Worm (Caenorhabditis elegans) whole organism, young adult: Measurements from ENCODE around the gene dyf-19.

Experiments
- B0019.2 ChIP-seq: fragments of 200-800 bp; sonication (Bioruptor generic); conservative IDR thresholded peaks from 2 replicates; pipeline ENCODE4 v1.3.6; 2022; ENCODE audit warnings: missing genetic modification reagents, missing genetic modification characterization, missing compliant biosample characterization
- C06A6.2 ChIP-seq: fragments of 200-800 bp; sonication (Bioruptor generic); conservative IDR thresholded peaks from 2 replicates; pipeline ENCODE4 v1.3.6; 2022; ENCODE audit warnings: missing genetic modification characterization, missing compliant biosample characterization
- D2030.7 ChIP-seq: fragments of 200-800 bp; sonication (Bioruptor generic); IDR thresholded peaks from 2 replicates; pipeline ENCODE4 v1.3.6; 2022; ENCODE audit warnings: missing genetic modification reagents, missing genetic modification characterization, missing compliant biosample characterization
- F10E7.11 ChIP-seq: sonication (generic microtip); optimal IDR thresholded peaks from 2 replicates; lab custom pipeline; 2017; ENCODE audit warnings: mild to moderate bottlenecking, missing genetic modification characterization, moderate library complexity, missing compliant biosample characterization
- F37B4.10 ChIP-seq: fragments of 200-800 bp; sonication (Bioruptor generic); IDR thresholded peaks from 2 replicates; pipeline ENCODE4 v1.3.6; 2022; ENCODE audit warnings: missing genetic modification characterization, missing compliant biosample characterization
- F49E8.2 ChIP-seq: sonication (generic microtip); optimal IDR thresholded peaks from 3 replicates; lab custom pipeline; 2017; ENCODE audit warnings: missing genetic modification characterization, mild to moderate bottlenecking, missing compliant biosample characterization, antibody characterized with exemption, moderate library complexity; ENCODE audit not compliant: insufficient read depth
- F52B5.7 ChIP-seq: sonication (generic microtip); optimal IDR thresholded peaks from 2 replicates; lab custom pipeline; 2016; ENCODE audit warnings: mild to moderate bottlenecking, missing genetic modification characterization, missing compliant biosample characterization
- F57A8.1 ChIP-seq: fragments of 200-800 bp; sonication (Bioruptor generic); optimal IDR thresholded peaks from 2 replicates; lab custom pipeline; 2018; ENCODE audit warnings: mild to moderate bottlenecking, missing genetic modification characterization, moderate library complexity, missing compliant biosample characterization
- Y56A3A.18 ChIP-seq: fragments of 200-800 bp; sonication (Bioruptor generic); IDR thresholded peaks from 2 replicates; pipeline ENCODE4 v1.3.6; 2022; ENCODE audit warnings: missing genetic modification reagents, missing genetic modification characterization, missing compliant biosample characterization
- Y67H2A.10 ChIP-seq: fragments of 200-800 bp; sonication (Bioruptor generic); conservative IDR thresholded peaks from 2 replicates; pipeline ENCODE4 v1.3.6; 2022; ENCODE audit warnings: missing genetic modification reagents, missing genetic modification characterization, missing compliant biosample characterization
- ama-1 ChIP-seq, 3 experiments: fragments of 150-350 bp in 1 of 3; sonication (generic microtip) in 2 of 3; optimal IDR thresholded peaks; 2 replicates each; lab custom pipeline; 2014 to 2018; ENCODE audit warnings: missing biosample characterization in 2 of 3, missing genetic modification characterization in 2 of 3, missing genetic modification reagents in 2 of 3
- ceh-100 ChIP-seq: fragments of 200-800 bp; sonication (Bioruptor generic); IDR thresholded peaks from 2 replicates; pipeline ENCODE4 v1.3.6; 2022; ENCODE audit warnings: missing genetic modification reagents, missing genetic modification characterization, missing compliant biosample characterization
- ceh-27 ChIP-seq: fragments of 200-800 bp; sonication (Bioruptor generic); optimal IDR thresholded peaks from 2 replicates; lab custom pipeline; 2018; ENCODE audit warnings: mild to moderate bottlenecking, missing genetic modification characterization, moderate library complexity, missing compliant biosample characterization
- die-1 ChIP-seq: sonication (generic microtip); optimal IDR thresholded peaks from 2 replicates; lab custom pipeline; 2016; ENCODE audit warnings: missing genotype, mild to moderate bottlenecking, missing genetic modification characterization, missing compliant biosample characterization
- efl-1 ChIP-seq: fragments of 150-350 bp; optimal IDR thresholded peaks from 2 replicates; lab custom pipeline; 2014; ENCODE audit warnings: missing biosample characterization, missing genetic modification reagents, missing genetic modification characterization
- egrh-3 ChIP-seq: fragments of 200-800 bp; sonication (Bioruptor generic); IDR thresholded peaks from 2 replicates; pipeline ENCODE4 v1.3.6; 2022; ENCODE audit warnings: missing genetic modification reagents, missing genetic modification characterization, missing compliant biosample characterization
- ekl-4 ChIP-seq: fragments of 200-800 bp; sonication (Bioruptor generic); IDR thresholded peaks from 2 replicates; pipeline ENCODE4 v1.3.6; 2022; ENCODE audit warnings: missing genetic modification reagents, missing genetic modification characterization, missing compliant biosample characterization
- ets-4 ChIP-seq: fragments of 200-800 bp; sonication (Bioruptor generic); optimal IDR thresholded peaks from 2 replicates; lab custom pipeline; 2018; ENCODE audit warnings: mild to moderate bottlenecking, missing genetic modification characterization, missing compliant biosample characterization
- gei-17 ChIP-seq: fragments of 200-800 bp; sonication (Bioruptor generic); optimal IDR thresholded peaks from 2 replicates; lab custom pipeline; 2018; ENCODE audit warnings: mild to moderate bottlenecking, missing genetic modification characterization, missing compliant biosample characterization
- him-1 ChIP-seq: sonication (generic microtip); optimal IDR thresholded peaks from 2 replicates; lab custom pipeline; 2016; ENCODE audit warnings: missing genotype, missing genetic modification reagents, missing genetic modification characterization, missing compliant biosample characterization
- let-526 ChIP-seq: fragments of 200-800 bp; sonication (Bioruptor generic); IDR thresholded peaks from 2 replicates; pipeline ENCODE4 v1.3.6; 2022; ENCODE audit warnings: missing genetic modification reagents, missing genetic modification characterization, missing compliant biosample characterization
- lin-35 ChIP-seq, 3 experiments: fragments of 150-350 bp in 2 of 3; sonication (generic microtip) in 1 of 3; optimal IDR thresholded peaks; 2 replicates each; lab custom pipeline; 2014 to 2018; ENCODE audit warnings: missing biosample characterization in 3 of 3, missing genetic modification characterization in 3 of 3, missing genetic modification reagents in 3 of 3
- lir-1 ChIP-seq: fragments of 200-800 bp; sonication (Bioruptor generic); conservative IDR thresholded peaks from 2 replicates; pipeline ENCODE4 v1.3.6; 2022; ENCODE audit warnings: missing genetic modification reagents, missing genetic modification characterization, missing compliant biosample characterization
- lsy-27 ChIP-seq: sonication (generic microtip); optimal IDR thresholded peaks from 2 replicates; lab custom pipeline; 2017; ENCODE audit warnings: missing genetic modification characterization, mild to moderate bottlenecking, missing compliant biosample characterization, antibody characterized with exemption, missing genotype, borderline replicate concordance; ENCODE audit not compliant: insufficient read depth
- madf-10 ChIP-seq: sonication (generic microtip); optimal IDR thresholded peaks from 2 replicates; lab custom pipeline; 2016; ENCODE audit warnings: mild to moderate bottlenecking, missing genetic modification characterization, missing compliant biosample characterization
- mcd-1 ChIP-seq: fragments of 200-800 bp; sonication (Bioruptor generic); IDR thresholded peaks from 2 replicates; pipeline ENCODE4 v1.3.6; 2022; ENCODE audit warnings: missing genetic modification reagents, missing genetic modification characterization, missing compliant biosample characterization
- mes-4 ChIP-seq: sonication (generic microtip); optimal IDR thresholded peaks from 2 replicates; lab custom pipeline; 2016; ENCODE audit warnings: missing genotype, missing genetic modification characterization, missing compliant biosample characterization
- mxl-1 ChIP-seq: sonication (generic microtip); optimal IDR thresholded peaks from 2 replicates; lab custom pipeline; 2016; ENCODE audit warnings: missing genetic modification characterization, missing compliant biosample characterization
- nfya-2 ChIP-seq: fragments of 200-800 bp; sonication (Bioruptor generic); IDR thresholded peaks from 2 replicates; pipeline ENCODE4 v1.3.6; 2022; ENCODE audit warnings: missing genetic modification reagents, missing genetic modification characterization, missing compliant biosample characterization
- nfyb-1 ChIP-seq: fragments of 200-800 bp; sonication (Bioruptor generic); IDR thresholded peaks from 2 replicates; pipeline ENCODE4 v1.3.6; 2022; ENCODE audit warnings: missing genetic modification reagents, missing genetic modification characterization, missing compliant biosample characterization
- nhr-120 ChIP-seq: fragments of 200-800 bp; sonication (Bioruptor generic); IDR thresholded peaks from 2 replicates; pipeline ENCODE4 v1.3.6; 2022; ENCODE audit warnings: missing genetic modification characterization, missing compliant biosample characterization
- repo-1 ChIP-seq: sonication (generic microtip); optimal IDR thresholded peaks from 2 replicates; lab custom pipeline; 2017; ENCODE audit warnings: mild to moderate bottlenecking, missing genetic modification characterization, missing compliant biosample characterization
- rpc-1 ChIP-seq, 2 experiments: fragments of 150-350 bp in 1 of 2; sonication (generic microtip) in 1 of 2; optimal IDR thresholded peaks; 2 replicates each; lab custom pipeline; 2014 to 2018; ENCODE audit warnings: missing biosample characterization in 1 of 2, missing genetic modification characterization in 1 of 2, missing genetic modification reagents in 1 of 2, missing genotype in 1 of 2
- snpc-3.4 ChIP-seq: sonication (generic microtip); optimal IDR thresholded peaks from 2 replicates; lab custom pipeline; 2017; ENCODE audit warnings: missing genetic modification characterization, mild to moderate bottlenecking, missing compliant biosample characterization, antibody characterized with exemption, moderate library complexity, missing genotype, missing genetic modification reagents
- tbp1 ChIP-seq: fragments of 200-800 bp; sonication (Bioruptor generic); optimal IDR thresholded peaks from 2 replicates; lab custom pipeline; 2018; ENCODE audit warnings: mild to moderate bottlenecking, missing genetic modification characterization, missing compliant biosample characterization
- unc-130 ChIP-seq: sonication (generic microtip); optimal IDR thresholded peaks from 2 replicates; lab custom pipeline; 2016; ENCODE audit warnings: missing genetic modification reagents, missing genetic modification characterization, missing compliant biosample characterization
- xnd-1 ChIP-seq: sonication (generic microtip); optimal IDR thresholded peaks from 2 replicates; lab custom pipeline; 2016; ENCODE audit warnings: missing genotype, missing genetic modification reagents, missing genetic modification characterization, missing compliant biosample characterization
- ztf-18 ChIP-seq: sonication (generic microtip); optimal IDR thresholded peaks from 2 replicates; lab custom pipeline; 2016; ENCODE audit warnings: missing genotype, mild to moderate bottlenecking, missing genetic modification characterization, missing compliant biosample characterization
- ztf-26 ChIP-seq: sonication (generic microtip); optimal IDR thresholded peaks from 2 replicates; lab custom pipeline; 2017; ENCODE audit warnings: missing genetic modification characterization, missing compliant biosample characterization
- ztf-6 ChIP-seq: fragments of 200-800 bp; sonication (Bioruptor generic); IDR thresholded peaks from 2 replicates; pipeline ENCODE4 v1.3.6; 2022; ENCODE audit warnings: missing genetic modification reagents, missing genetic modification characterization, missing compliant biosample characterization

dyf-19 gene

DNA sequence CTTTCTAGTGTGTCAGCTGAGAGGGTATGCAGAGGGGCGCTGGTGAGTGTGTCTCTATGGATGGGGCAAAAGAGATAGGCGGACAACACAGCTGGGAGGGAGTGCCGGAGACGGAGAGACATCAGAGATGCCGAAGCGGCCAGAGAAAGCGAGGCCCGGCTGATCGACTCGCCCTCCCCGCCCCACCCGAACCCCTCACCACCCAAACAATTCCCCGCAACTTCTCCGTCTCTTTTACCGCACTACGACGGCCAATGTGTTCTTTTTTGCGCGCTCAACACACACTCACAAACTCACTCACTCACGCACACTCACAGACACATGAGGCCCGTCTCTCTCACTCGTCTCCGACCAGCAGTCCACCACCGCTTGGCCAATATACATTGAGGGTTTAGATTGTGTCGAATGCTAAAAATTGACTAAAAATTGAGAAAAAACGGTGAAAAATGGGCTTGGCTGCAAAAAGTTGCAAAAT is 2.4 kb upstream of the dyf-19 start, which contains the start of gene Y43F8C.3 (continued):
- TF ChIP-seq F37B4.10, result no peak
- TF ChIP-seq lsy-27 (tag; lab: Kevin White, UChicago), result no peak
- no peak for TF ChIP-seq efl-1 (GFP tag; lab: Kevin White, UChicago)
- peak; percentile 68 for TF ChIP-seq ztf-26 (tag; lab: Kevin White, UChicago)
- TF ChIP-seq unc-130 (GFP tag; lab: Kevin White, UChicago), result no peak
- TF ChIP-seq repo-1, result no peak
- TF ChIP-seq nhr-120 (GFP tag; lab: Robert Waterston, UW), result 0 out of 2 replicates have a peak, but pooled peaks have one; percentile 24
- peak; percentile 6 for TF ChIP-seq tbp1 (GFP tag; lab: Kevin White, UChicago)
- peak; percentile 93 for TF ChIP-seq egrh-3
- peak; percentile 66; the same call in 1 of the 2 replicates for TF ChIP-seq nfyb-1 (GFP tag; lab: Robert Waterston, UW)
- TF ChIP-seq ama-1 (optimal IDR thresholded peaks at IDR 0.05; lab: Kevin White, UChicago), result no peak
- no peak for TF ChIP-seq ama-1 (GFP tag; optimal IDR thresholded peaks at IDR 0.05; lab: Kevin White, UChicago)
- TF ChIP-seq gei-17 (GFP tag; lab: Kevin White, UChicago), result peak; percentile 46
- TF ChIP-seq Y56A3A.18 (GFP tag; lab: Robert Waterston, UW), result 0 out of 2 replicates have a peak, but pooled peaks have one; percentile 60
- no peak for TF ChIP-seq ceh-100 (GFP tag; lab: Robert Waterston, UW)
- peak in 1 of 3 experiments; percentile 20 for TF ChIP-seq lin-35 (GFP tag; optimal IDR thresholded peaks at IDR 0.05; lab: Kevin White, UChicago)
- TF ChIP-seq D2030.7 (GFP tag; lab: Robert Waterston, UW), result no peak
- TF ChIP-seq Y67H2A.10 (GFP tag; lab: Robert Waterston, UW), result no peak
- no peak for TF ChIP-seq C06A6.2 (GFP tag; lab: Robert Waterston, UW)
- no peak for TF ChIP-seq xnd-1 (tag; lab: Kevin White, UChicago)
- TF ChIP-seq ekl-4, result no peak
- TF ChIP-seq snpc-3.4 (tag; lab: Kevin White, UChicago), result no peak
- TF ChIP-seq ceh-27 (GFP tag; lab: Kevin White, UChicago), result peak; percentile 84
- TF ChIP-seq F10E7.11 (tag; lab: Kevin White, UChicago), result no peak
- no peak for TF ChIP-seq let-526 (GFP tag; lab: Robert Waterston, UW)
- no peak for TF ChIP-seq nfya-2 (GFP tag; lab: Robert Waterston, UW)
- TF ChIP-seq ztf-6, result no peak
- TF ChIP-seq lir-1, result peak; percentile 94
- no peak for TF ChIP-seq B0019.2 (GFP tag; lab: Robert Waterston, UW)
- TF ChIP-seq F52B5.7, result no peak
- TF ChIP-seq die-1 (tag; lab: Kevin White, UChicago), result no peak
- no peak for TF ChIP-seq ztf-18 (tag; lab: Kevin White, UChicago)
- TF ChIP-seq him-1 (tag; lab: Kevin White, UChicago), result no peak

- no peak for TF ChIP-seq F49E8.2
- TF ChIP-seq rpc-1 (optimal IDR thresholded peaks at IDR 0.05; lab: Kevin White, UChicago), result peak; percentile 24
- peak; percentile 58 for TF ChIP-seq rpc-1 (tag; optimal IDR thresholded peaks at IDR 0.05; lab: Kevin White, UChicago)
- no peak for TF ChIP-seq mcd-1 (GFP tag; lab: Robert Waterston, UW)
- no peak for TF ChIP-seq mes-4 (tag; lab: Kevin White, UChicago)
- no peak for TF ChIP-seq F57A8.1 (GFP tag; lab: Kevin White, UChicago)
- TF ChIP-seq ets-4 (GFP tag; lab: Kevin White, UChicago), result no peak
- TF ChIP-seq madf-10 (tag; lab: Kevin White, UChicago), result no peak
- TF ChIP-seq mxl-1 (tag; lab: Kevin White, UChicago), result no peak
- TF ChIP-seq, all 124 proteins: peak for 1
Measured at ce11 chrV:19623523-19624312, 1.1 kb upstream of the dyf-19 start.
